Worm (Caenorhabditis elegans) whole organism, L1 larva: ENCODE results near the gene lro-1.
A peak's percentile ranks its signal among the peaks of the same experiment; 100 is the strongest.

ENCODE experiments used
- C34B4.2 ChIP-seq: sonication (generic microtip); optimal IDR thresholded peaks from 2 replicates; lab custom pipeline; 2017; ENCODE audit warnings: mild to moderate bottlenecking, missing genetic modification characterization, missing compliant biosample characterization
- aha-1 ChIP-seq: fragments of 150-350 bp; optimal IDR thresholded peaks from 2 replicates; lab custom pipeline; 2014; ENCODE audit warnings: missing biosample characterization, missing genetic modification characterization
- ama-1 ChIP-seq: fragments of 150-350 bp; optimal IDR thresholded peaks from 2 replicates; lab custom pipeline; 2014
- blmp-1 ChIP-seq: fragments of 150-350 bp; optimal IDR thresholded peaks from 2 replicates; lab custom pipeline; 2014; ENCODE audit warnings: missing biosample characterization, missing genetic modification characterization
- ceh-63 ChIP-seq: fragments of 200-800 bp; sonication (Bioruptor generic); optimal IDR thresholded peaks from 2 replicates; lab custom pipeline; 2018; ENCODE audit warnings: mild to moderate bottlenecking, missing genetic modification characterization, missing compliant biosample characterization
- ceh-88 ChIP-seq: fragments of 200-800 bp; sonication (Bioruptor generic); IDR thresholded peaks from 2 replicates; pipeline ENCODE4 v1.3.6; 2022; ENCODE audit warnings: missing genetic modification characterization, missing compliant biosample characterization
- ces-1 ChIP-seq: fragments of 150-350 bp; optimal IDR thresholded peaks from 2 replicates; lab custom pipeline; 2014; ENCODE audit warnings: missing biosample characterization, missing genetic modification reagents, missing genetic modification characterization
- dpl-1 ChIP-seq, 3 experiments: fragments of 150-350 bp in 2 of 3; sonication (generic microtip) in 1 of 3; optimal IDR thresholded peaks; 2 replicates each; lab custom pipeline; 2014 to 2017; ENCODE audit warnings: missing biosample characterization in 3 of 3, missing genetic modification characterization in 3 of 3, missing genetic modification reagents in 3 of 3
- dsc-1 ChIP-seq: sonication (generic microtip); optimal IDR thresholded peaks from 2 replicates; lab custom pipeline; 2016; ENCODE audit warnings: mild to moderate bottlenecking, missing genetic modification characterization, missing compliant biosample characterization
- efl-1 ChIP-seq, 4 experiments: fragments of 150-350 bp; optimal IDR thresholded peaks in 3 of 4; peaks in 1 of 4; 1 replicate in 1 of 4; 2 replicates in 3 of 4; lab custom pipeline; 2014; ENCODE audit warnings: missing biosample characterization in 2 of 4, missing genetic modification characterization in 2 of 4, missing genetic modification reagents in 2 of 4
- egl-13 ChIP-seq: sonication (generic microtip); optimal IDR thresholded peaks from 2 replicates; lab custom pipeline; 2016; ENCODE audit warnings: missing genotype, missing genetic modification reagents, missing genetic modification characterization, missing compliant biosample characterization
- elt-2 ChIP-seq: sonication (generic microtip); optimal IDR thresholded peaks from 2 replicates; lab custom pipeline; 2016; ENCODE audit warnings: missing genetic modification characterization, mild to moderate bottlenecking, inconsistent platforms, missing compliant biosample characterization, missing genetic modification reagents
- elt-3 ChIP-seq, 6 experiments: fragments of 150-350 bp in 1 of 6; sonication (generic microtip); optimal IDR thresholded peaks; 2 replicates each; lab custom pipeline; 2017 to 2018; ENCODE audit warnings: missing biosample characterization in 6 of 6, missing genetic modification characterization in 6 of 6, inconsistent platforms in 1 of 6
- ets-5 ChIP-seq: fragments of 200-800 bp; sonication (Bioruptor generic); IDR thresholded peaks from 2 replicates; pipeline ENCODE4 v1.3.6; 2022; ENCODE audit warnings: missing genetic modification characterization, missing compliant biosample characterization
- fkh-8 ChIP-seq: sonication (generic microtip); optimal IDR thresholded peaks from 2 replicates; lab custom pipeline; 2016; ENCODE audit warnings: mild to moderate bottlenecking, missing genetic modification characterization, missing compliant biosample characterization
- fos-1 ChIP-seq: fragments of 150-350 bp; optimal IDR thresholded peaks from 2 replicates; lab custom pipeline; 2014; ENCODE audit warnings: missing biosample characterization, missing genetic modification characterization
- grh-1 ChIP-seq: fragments of 200-800 bp; sonication (Bioruptor generic); IDR thresholded peaks from 2 replicates; pipeline ENCODE4 v1.3.6; 2022; ENCODE audit warnings: missing genetic modification reagents, missing genetic modification characterization, missing compliant biosample characterization
- hlh-17 ChIP-seq: fragments of 200-800 bp; sonication (Bioruptor generic); optimal IDR thresholded peaks from 2 replicates; lab custom pipeline; 2018; ENCODE audit warnings: missing genetic modification characterization, mild to moderate bottlenecking, missing compliant biosample characterization, moderate library complexity, borderline replicate concordance
- hlh-4 ChIP-seq: sonication (generic microtip); optimal IDR thresholded peaks from 2 replicates; lab custom pipeline; 2016; ENCODE audit warnings: mild to moderate bottlenecking, missing genetic modification characterization, missing compliant biosample characterization
- hpl-2 ChIP-seq: fragments of 150-350 bp; optimal IDR thresholded peaks from 2 replicates; lab custom pipeline; 2014; ENCODE audit warnings: missing biosample characterization, missing genetic modification reagents, missing genetic modification characterization
- lin-13 ChIP-seq: fragments of 150-350 bp; optimal IDR thresholded peaks from 2 replicates; lab custom pipeline; 2014; ENCODE audit warnings: missing biosample characterization, missing genetic modification reagents, missing genetic modification characterization
- lin-15B ChIP-seq: fragments of 150-350 bp; sonication (generic microtip); optimal IDR thresholded peaks from 3 replicates; lab custom pipeline; 2014; ENCODE audit warnings: missing biosample characterization, missing genetic modification characterization
- lin-35 ChIP-seq, 2 experiments: fragments of 150-350 bp; optimal IDR thresholded peaks; 2 replicates each; lab custom pipeline; 2014; ENCODE audit warnings: missing biosample characterization in 2 of 2, missing genetic modification characterization in 2 of 2, missing genetic modification reagents in 2 of 2
- lin-39 ChIP-seq: fragments of 150-350 bp; optimal IDR thresholded peaks from 2 replicates; lab custom pipeline; 2014; ENCODE audit warnings: missing biosample characterization, missing genetic modification reagents, missing genetic modification characterization
- lsy-2 ChIP-seq, 2 experiments: fragments of 150-350 bp; optimal IDR thresholded peaks; 2 replicates each; lab custom pipeline; 2014; ENCODE audit warnings: missing biosample characterization in 2 of 2, missing genetic modification characterization in 2 of 2
- mab-9 ChIP-seq: fragments of 200-800 bp; sonication (Bioruptor generic); IDR thresholded peaks from 2 replicates; pipeline ENCODE4 v1.3.6; 2022; ENCODE audit warnings: missing genetic modification reagents, missing genetic modification characterization, missing compliant biosample characterization
- mdl-1 ChIP-seq, 2 experiments: fragments of 150-350 bp; optimal IDR thresholded peaks; 2 replicates each; lab custom pipeline; 2014 to 2017; ENCODE audit warnings: missing biosample characterization in 2 of 2, missing genetic modification characterization in 2 of 2, inconsistent platforms in 1 of 2
- mep-1 ChIP-seq: fragments of 150-350 bp; optimal IDR thresholded peaks from 2 replicates; lab custom pipeline; 2014; ENCODE audit warnings: missing biosample characterization, missing genetic modification characterization
- nhr-19 ChIP-seq: fragments of 200-800 bp; sonication (Bioruptor generic); conservative IDR thresholded peaks from 2 replicates; pipeline ENCODE4 v1.3.6; 2022; ENCODE audit warnings: missing genetic modification characterization, missing compliant biosample characterization
- nhr-28 ChIP-seq: fragments of 150-350 bp; optimal IDR thresholded peaks from 2 replicates; lab custom pipeline; 2014; ENCODE audit warnings: missing biosample characterization, missing genetic modification characterization
- nhr-47 ChIP-seq: sonication (generic microtip); optimal IDR thresholded peaks from 2 replicates; lab custom pipeline; 2016; ENCODE audit warnings: mild to moderate bottlenecking, missing genetic modification characterization, moderate library complexity, missing compliant biosample characterization
- nhr-71 ChIP-seq: sonication (generic microtip); optimal IDR thresholded peaks from 2 replicates; lab custom pipeline; 2016; ENCODE audit warnings: mild to moderate bottlenecking, missing genetic modification characterization, moderate library complexity, missing compliant biosample characterization
- nhr-76 ChIP-seq: sonication (generic microtip); optimal IDR thresholded peaks from 2 replicates; lab custom pipeline; 2017; ENCODE audit warnings: missing biosample characterization, missing genetic modification characterization
- nhr-84 ChIP-seq: sonication (generic microtip); optimal IDR thresholded peaks from 2 replicates; lab custom pipeline; 2017; ENCODE audit warnings: missing biosample characterization, missing genetic modification characterization
- nhr-85 ChIP-seq: sonication (generic microtip); peaks from one replicate; lab custom pipeline; 2016; ENCODE audit warnings: missing genetic modification characterization, inconsistent platforms, missing compliant biosample characterization
- nhr-90 ChIP-seq: sonication (generic microtip); optimal IDR thresholded peaks from 2 replicates; lab custom pipeline; 2016; ENCODE audit warnings: mild to moderate bottlenecking, missing genetic modification characterization, missing compliant biosample characterization; ENCODE audit not compliant: poor library complexity
- rnt-1 ChIP-seq: sonication (generic microtip); optimal IDR thresholded peaks from 2 replicates; lab custom pipeline; 2016; ENCODE audit warnings: mild to moderate bottlenecking, missing genetic modification characterization, moderate library complexity, missing compliant biosample characterization
- skn-1 ChIP-seq: fragments of 150-350 bp; optimal IDR thresholded peaks from 2 replicates; lab custom pipeline; 2014; ENCODE audit warnings: missing biosample characterization, missing genetic modification characterization
- snu-23 ChIP-seq: sonication (generic microtip); optimal IDR thresholded peaks from 2 replicates; lab custom pipeline; 2016; ENCODE audit warnings: missing genetic modification characterization, missing compliant biosample characterization
- sox-4 ChIP-seq: sonication (generic microtip); optimal IDR thresholded peaks from 2 replicates; lab custom pipeline; 2016; ENCODE audit warnings: missing genetic modification characterization, missing compliant biosample characterization
- sptf-1 ChIP-seq: fragments of 150-350 bp; optimal IDR thresholded peaks from 2 replicates; lab custom pipeline; 2014; ENCODE audit warnings: missing biosample characterization, missing genetic modification characterization
- sup-37 ChIP-seq: fragments of 200-800 bp; sonication (Bioruptor generic); optimal IDR thresholded peaks from 2 replicates; lab custom pipeline; 2018; ENCODE audit warnings: mild to moderate bottlenecking, missing genetic modification characterization, missing compliant biosample characterization
- swsn-7 ChIP-seq: sonication (generic microtip); optimal IDR thresholded peaks from 2 replicates; lab custom pipeline; 2016; ENCODE audit warnings: missing genetic modification characterization, missing compliant biosample characterization
- unc-130 ChIP-seq: fragments of 150-350 bp; optimal IDR thresholded peaks from 2 replicates; lab custom pipeline; 2017; ENCODE audit warnings: missing biosample characterization, missing genetic modification characterization, inconsistent platforms
- xbp-1 ChIP-seq: sonication (generic microtip); optimal IDR thresholded peaks from 2 replicates; lab custom pipeline; 2016; ENCODE audit warnings: missing genetic modification characterization, missing compliant biosample characterization
- zip-4 ChIP-seq: fragments of 200-800 bp; sonication (Bioruptor generic); optimal IDR thresholded peaks from 2 replicates; lab custom pipeline; 2018; ENCODE audit warnings: mild to moderate bottlenecking, missing genetic modification characterization, moderate library complexity, missing compliant biosample characterization

lro-1 gene

ce11 chrX:6253899-6254670, 17.8 kb upstream of the lro-1 start (continued):
- TF ChIP-seq efl-1 (optimal IDR thresholded peaks at IDR 0.05; lab: Kevin White, UChicago), result peak; percentile 16 to 19
- TF ChIP-seq efl-1 (GFP tag; optimal IDR thresholded peaks at IDR 0.05 in 1 of 2; lab: Kevin White, UChicago), result peak in 1 of 2 experiments; percentile 85
- TF ChIP-seq sptf-1 (tag; lab: Kevin White, UChicago), result no peak
- no peak for TF ChIP-seq egl-13
- TF ChIP-seq xbp-1 (tag; lab: Kevin White, UChicago), result peak; percentile 54
- TF ChIP-seq nhr-71 (tag; lab: Kevin White, UChicago), result peak; percentile 69
- TF ChIP-seq sup-37 (GFP tag; lab: Kevin White, UChicago), result peak; percentile 14
- no peak for TF ChIP-seq ces-1
- TF ChIP-seq ceh-63 (GFP tag; lab: Kevin White, UChicago), result peak; percentile 0
- no peak for TF ChIP-seq nhr-84 (tag; lab: Kevin White, UChicago)
- no peak for TF ChIP-seq lin-15B (tag; lab: Kevin White, UChicago)

ce11 chrX:6254671-6255031, 17.2 kb upstream of the lro-1 start:
- peak in 2 of 6 experiments; percentile 29 to 62 for TF ChIP-seq elt-3 (tag; optimal IDR thresholded peaks at IDR 0.05; lab: Kevin White, UChicago)
- peak; percentile 31 for TF ChIP-seq C34B4.2
- no peak for TF ChIP-seq lin-13 (GFP tag; lab: Kevin White, UChicago)
- no peak for TF ChIP-seq snu-23 (GFP tag; lab: Kevin White, UChicago)
- peak; percentile 94 for TF ChIP-seq blmp-1
- no peak for TF ChIP-seq xbp-1 (tag; lab: Kevin White, UChicago)
- no peak for TF ChIP-seq hlh-4 (tag; lab: Kevin White, UChicago)

- peak; percentile 57 for TF ChIP-seq mep-1
- peak; percentile 19 for TF ChIP-seq fos-1 (tag; lab: Kevin White, UChicago)
- TF ChIP-seq mab-9 (GFP tag; lab: Robert Waterston, UW), result peak; percentile 48; the same call in 1 of the 2 replicates
- TF ChIP-seq mdl-1 (tag; optimal IDR thresholded peaks at IDR 0.05; lab: Kevin White, UChicago), result peak in 1 of 2 experiments; percentile 99
- no peak for TF ChIP-seq hlh-4 (tag; lab: Kevin White, UChicago)
- TF ChIP-seq hlh-17 (GFP tag; lab: Kevin White, UChicago), result no peak
- TF ChIP-seq dsc-1, result peak; percentile 74
- no peak for TF ChIP-seq fkh-8 (tag; lab: Kevin White, UChicago)
- TF ChIP-seq nhr-28, result peak; percentile 55
- peak; percentile 23 to 61 (median 41) for TF ChIP-seq dpl-1 (GFP tag; optimal IDR thresholded peaks at IDR 0.05; lab: Kevin White, UChicago)
- peak; percentile 91 for TF ChIP-seq nhr-90 (tag; lab: Kevin White, UChicago)
- TF ChIP-seq blmp-1, result peak; percentile 98
- no peak for TF ChIP-seq hpl-2 (GFP tag; lab: Kevin White, UChicago)
- TF ChIP-seq lin-39 (tag; lab: Kevin White, UChicago), result peak; percentile 71
- TF ChIP-seq aha-1, result no peak
- TF ChIP-seq nhr-47 (tag; lab: Kevin White, UChicago), result peak; percentile 78
- TF ChIP-seq grh-1 (GFP tag; lab: Robert Waterston, UW), result peak; percentile 78
- peak; percentile 74 for TF ChIP-seq ama-1 (lab: Kevin White, UChicago)
- TF ChIP-seq nhr-76 (tag; lab: Kevin White, UChicago), result no peak
- no peak for TF ChIP-seq sox-4 (tag; lab: Kevin White, UChicago)
- peak; percentile 93 for TF ChIP-seq nhr-19
- TF ChIP-seq nhr-85, result peak; percentile 96
- TF ChIP-seq swsn-7 (tag; lab: Kevin White, UChicago), result peak; percentile 69
- TF ChIP-seq rnt-1 (tag; lab: Kevin White, UChicago), result peak; percentile 94
- peak; percentile 95 for TF ChIP-seq unc-130 (tag; lab: Kevin White, UChicago)
- peak; percentile 3 for TF ChIP-seq zip-4
- peak; percentile 72 to 78 for TF ChIP-seq lsy-2 (tag; optimal IDR thresholded peaks at IDR 0.05; lab: Kevin White, UChicago)
- peak; percentile 92 for TF ChIP-seq elt-2 (tag; lab: Kevin White, UChicago)
- peak; percentile 89 for TF ChIP-seq snu-23 (GFP tag; lab: Kevin White, UChicago)
- peak; percentile 68 for TF ChIP-seq xbp-1 (tag; lab: Kevin White, UChicago)
- TF ChIP-seq elt-3 (tag; optimal IDR thresholded peaks at IDR 0.05; lab: Kevin White, UChicago), result peak in 2 of 6 experiments; percentile 71 to 86
- TF ChIP-seq ceh-88 (GFP tag; lab: Robert Waterston, UW), result peak; percentile 33; the same call in 1 of the 2 replicates
- no peak for TF ChIP-seq ets-5 (GFP tag; lab: Robert Waterston, UW)
- TF ChIP-seq skn-1 (tag; lab: Kevin White, UChicago), result no peak
- TF ChIP-seq lin-35 (GFP tag; optimal IDR thresholded peaks at IDR 0.05; lab: Kevin White, UChicago), result peak; percentile 53 to 86
- no peak for TF ChIP-seq C34B4.2
These were observed 16.3 kb upstream of the lro-1 start for ce11 chrX:6255561-6255960.
